Fruit fly (Drosophila melanogaster) whole organism, embryonic: ENCODE results near the gene Nab2.

ENCODE experiments used
- Abd-B ChIP-seq: fragments of 200-800 bp; sonication (Bioruptor generic); optimal IDR thresholded peaks from 2 replicates; lab custom pipeline; 2018; ENCODE audit warnings: missing biosample characterization, mild to moderate bottlenecking, missing genetic modification characterization, moderate library complexity
- Awh ChIP-seq: fragments of 200-800 bp; sonication (Bioruptor generic); IDR thresholded peaks from 2 replicates; pipeline ENCODE4, ENCODE4 v1.3.6; 2022; ENCODE audit warnings: missing biosample characterization, missing genetic modification characterization
- C15 ChIP-seq: fragments of 200-800 bp; sonication (Bioruptor generic); IDR thresholded peaks from 3 replicates; pipeline ENCODE4 v1.3.6; 2022; ENCODE audit warnings: missing biosample characterization, missing genetic modification characterization
- CG10209 ChIP-seq: fragments of 200-800 bp; sonication (Bioruptor generic); optimal IDR thresholded peaks from 3 replicates; lab custom pipeline; 2017; ENCODE audit warnings: missing biosample characterization, mild to moderate bottlenecking, missing genetic modification characterization, missing genetic modification reagents
- CG10267 ChIP-seq: fragments of 200-800 bp; sonication (Bioruptor generic); optimal IDR thresholded peaks from 2 replicates; lab custom pipeline; 2018; ENCODE audit warnings: missing biosample characterization, mild to moderate bottlenecking, missing genetic modification characterization, moderate library complexity
- CG10431 ChIP-seq: fragments of 200-800 bp; sonication (Bioruptor generic); optimal IDR thresholded peaks from 3 replicates; lab custom pipeline; 2018; ENCODE audit warnings: missing biosample characterization, mild to moderate bottlenecking, missing genetic modification characterization
- CG10959 ChIP-seq: fragments of 200-800 bp; sonication (Bioruptor generic); IDR thresholded peaks from 2 replicates; pipeline ENCODE4 v1.3.6; 2022; ENCODE audit warnings: missing biosample characterization, missing genetic modification characterization
- CG11723 ChIP-seq: fragments of 200-800 bp; sonication (Bioruptor generic); optimal IDR thresholded peaks from 2 replicates; lab custom pipeline; 2017; ENCODE audit warnings: missing biosample characterization, mild to moderate bottlenecking, missing genetic modification characterization
- CG12071 ChIP-seq: fragments of 200-800 bp; sonication (Bioruptor generic); optimal IDR thresholded peaks from 3 replicates; lab custom pipeline; 2018; ENCODE audit warnings: missing biosample characterization, mild to moderate bottlenecking, missing genetic modification characterization
- CG12299 ChIP-seq: fragments of 200-800 bp; sonication (Bioruptor generic); optimal IDR thresholded peaks from 2 replicates; lab custom pipeline; 2018; ENCODE audit warnings: missing biosample characterization, mild to moderate bottlenecking, missing genetic modification characterization
- CG1233 ChIP-seq: fragments of 200-800 bp; sonication (Bioruptor generic); optimal IDR thresholded peaks from 4 replicates; lab custom pipeline; 2018; ENCODE audit warnings: missing biosample characterization, mild to moderate bottlenecking, missing genetic modification characterization
- CG13287 ChIP-seq: fragments of 200-800 bp; sonication (Bioruptor generic); IDR thresholded peaks from 2 replicates; pipeline ENCODE4 v1.3.6; 2022; ENCODE audit warnings: missing biosample characterization, missing genetic modification characterization; ENCODE audit not compliant: partially characterized antibody
- CG13424 ChIP-seq: fragments of 200-800 bp; sonication (Bioruptor generic); optimal IDR thresholded peaks from 2 replicates; lab custom pipeline; 2019; ENCODE audit warnings: missing biosample characterization, mild to moderate bottlenecking, missing genetic modification characterization, moderate library complexity
- CG1529 ChIP-seq: fragments of 200-800 bp; sonication (Bioruptor generic); optimal IDR thresholded peaks from 3 replicates; lab custom pipeline; 2018; ENCODE audit warnings: missing biosample characterization, missing genetic modification characterization
- CG15514 ChIP-seq: fragments of 200-800 bp; sonication (Bioruptor generic); optimal IDR thresholded peaks from 3 replicates; lab custom pipeline; 2017; ENCODE audit warnings: missing biosample characterization, missing genetic modification characterization, mild to moderate bottlenecking, moderate library complexity, missing genetic modification reagents
- CG15696 ChIP-seq: fragments of 200-800 bp; sonication (Bioruptor generic); optimal IDR thresholded peaks from 2 replicates; lab custom pipeline; 2019; ENCODE audit warnings: missing biosample characterization, mild to moderate bottlenecking, missing genetic modification characterization, moderate library complexity
- CG2712 ChIP-seq: fragments of 200-800 bp; optimal IDR thresholded peaks from 3 replicates; lab custom pipeline; 2019; ENCODE audit warnings: missing biosample characterization, mild to moderate bottlenecking, missing genetic modification characterization, moderate library complexity
- CG31441 ChIP-seq: fragments of 200-800 bp; sonication (Bioruptor generic); IDR thresholded peaks from 2 replicates; pipeline ENCODE4 v1.3.6; 2022; ENCODE audit warnings: missing biosample characterization, missing genetic modification characterization
- CG3847 ChIP-seq: fragments of 200-800 bp; sonication (Bioruptor generic); IDR thresholded peaks from 2 replicates; pipeline ENCODE4 v1.3.6; 2022; ENCODE audit warnings: missing biosample characterization, missing genetic modification characterization
- CG4404 ChIP-seq: fragments of 200-800 bp; sonication (Bioruptor generic); IDR thresholded peaks from 2 replicates; pipeline ENCODE4 v1.3.6; 2022; ENCODE audit warnings: missing biosample characterization, missing genetic modification characterization
- CG7271 ChIP-seq: fragments of 200-800 bp; sonication (Bioruptor generic); optimal IDR thresholded peaks from 2 replicates; lab custom pipeline; 2018; ENCODE audit warnings: missing biosample characterization, mild to moderate bottlenecking, missing genetic modification characterization, moderate library complexity
- CG7556 ChIP-seq: fragments of 200-800 bp; sonication (Bioruptor generic); optimal IDR thresholded peaks from 2 replicates; lab custom pipeline; 2017; ENCODE audit warnings: missing biosample characterization, mild to moderate bottlenecking, missing genetic modification characterization
- ERR ChIP-seq: fragments of 200-800 bp; sonication (Bioruptor generic); optimal IDR thresholded peaks from 2 replicates; lab custom pipeline; 2016; ENCODE audit warnings: missing biosample characterization, missing genetic modification characterization
- Ets97D ChIP-seq: fragments of 200-800 bp; sonication (Bioruptor generic); optimal IDR thresholded peaks from 3 replicates; lab custom pipeline; 2016; ENCODE audit warnings: missing biosample characterization, missing genetic modification characterization
- HLHmδ ChIP-seq: fragments of 200-800 bp; sonication (Bioruptor generic); optimal IDR thresholded peaks from 2 replicates; lab custom pipeline; 2018; ENCODE audit warnings: missing biosample characterization, mild to moderate bottlenecking, missing genetic modification characterization, moderate library complexity
- Hmr ChIP-seq: fragments of 200-800 bp; sonication (Bioruptor generic); optimal IDR thresholded peaks from 3 replicates; lab custom pipeline; 2017; ENCODE audit warnings: mild to moderate bottlenecking, missing biosample characterization, missing genetic modification reagents, missing genetic modification characterization
- NC2β ChIP-seq: fragments of 200-800 bp; sonication (Bioruptor generic); optimal IDR thresholded peaks from 2 replicates; lab custom pipeline; 2016; ENCODE audit warnings: missing biosample characterization, missing genetic modification characterization
- Pdp1 ChIP-seq, 2 experiments: fragments of 200-800 bp; sonication (Bioruptor generic); optimal IDR thresholded peaks; 3 replicates each; lab custom pipeline; 2016; ENCODE audit warnings: missing biosample characterization in 2 of 2, missing genetic modification characterization in 2 of 2, mild to moderate bottlenecking in 1 of 2, moderate library complexity in 1 of 2
- br ChIP-seq: fragments of >200 bp; optimal IDR thresholded peaks from 2 replicates; lab custom pipeline; 2017
- bsh ChIP-seq, 2 experiments: fragments of 200-800 bp; sonication (Bioruptor generic); optimal IDR thresholded peaks; 2 replicates each; lab custom pipeline; 2017 to 2018; ENCODE audit warnings: mild to moderate bottlenecking in 2 of 2, missing biosample characterization in 2 of 2, missing genetic modification characterization in 2 of 2, moderate library complexity in 1 of 2
- btn ChIP-seq: fragments of 200-800 bp; sonication (Bioruptor generic); optimal IDR thresholded peaks from 2 replicates; lab custom pipeline; 2016; ENCODE audit warnings: missing biosample characterization, missing genetic modification characterization
- caup ChIP-seq: fragments of 200-800 bp; sonication (Bioruptor generic); optimal IDR thresholded peaks from 3 replicates; lab custom pipeline; 2017; ENCODE audit warnings: missing biosample characterization, mild to moderate bottlenecking, missing genetic modification characterization, moderate library complexity; ENCODE audit not compliant: severe bottlenecking
- cwo ChIP-seq: fragments of 200-800 bp; sonication (Bioruptor generic); optimal IDR thresholded peaks from 3 replicates; lab custom pipeline; 2017; ENCODE audit warnings: missing biosample characterization, missing genetic modification characterization, mild to moderate bottlenecking, moderate library complexity, missing genetic modification reagents
- dmrt11E ChIP-seq: fragments of 200-800 bp; sonication (Bioruptor generic); optimal IDR thresholded peaks from 3 replicates; lab custom pipeline; 2018; ENCODE audit warnings: missing biosample characterization, mild to moderate bottlenecking, missing genetic modification characterization, moderate library complexity
- fd96Cb ChIP-seq: fragments of 200-800 bp; sonication (Bioruptor generic); optimal IDR thresholded peaks from 2 replicates; lab custom pipeline; 2018; ENCODE audit warnings: missing biosample characterization, mild to moderate bottlenecking, missing genetic modification characterization, moderate library complexity
- ind ChIP-seq: fragments of 200-800 bp; sonication (Bioruptor generic); optimal IDR thresholded peaks from 3 replicates; lab custom pipeline; 2016; ENCODE audit warnings: missing biosample characterization, missing genetic modification characterization
- nom ChIP-seq: fragments of 200-800 bp; sonication (Bioruptor generic); optimal IDR thresholded peaks from 2 replicates; lab custom pipeline; 2017; ENCODE audit warnings: missing biosample characterization, missing genetic modification characterization, mild to moderate bottlenecking, moderate library complexity, missing genetic modification reagents
- org-1 ChIP-seq: fragments of 200-800 bp; sonication (Bioruptor generic); optimal IDR thresholded peaks from 2 replicates; lab custom pipeline; 2017; ENCODE audit warnings: missing biosample characterization, missing genetic modification characterization
- pita ChIP-seq: fragments of 200-800 bp; sonication (Bioruptor generic); optimal IDR thresholded peaks from 2 replicates; lab custom pipeline; 2017; ENCODE audit warnings: missing biosample characterization, mild to moderate bottlenecking, missing genetic modification characterization
- pnt ChIP-seq: fragments of 200-800 bp; sonication (Bioruptor generic); optimal IDR thresholded peaks from 3 replicates; lab custom pipeline; 2016; ENCODE audit warnings: missing biosample characterization, missing genetic modification characterization
- sc ChIP-seq, 3 experiments: fragments of >200 bp in 2 of 3; fragments of 200-800 bp in 1 of 3; sonication (Bioruptor generic) in 1 of 3; optimal IDR thresholded peaks; 2 replicates in 2 of 3; 3 replicates in 1 of 3; lab custom pipeline; 2017; ENCODE audit warnings: mild to moderate bottlenecking in 1 of 3, missing biosample characterization in 1 of 3, missing genetic modification characterization in 1 of 3, missing genetic modification reagents in 1 of 3
- sim ChIP-seq: fragments of 200-800 bp; sonication (Bioruptor generic); IDR thresholded peaks from 2 replicates; pipeline ENCODE4 v1.3.6; 2022; ENCODE audit warnings: missing biosample characterization, missing genetic modification characterization
- slou ChIP-seq: fragments of 200-800 bp; sonication (Bioruptor generic); optimal IDR thresholded peaks from 3 replicates; lab custom pipeline; 2016; ENCODE audit warnings: missing biosample characterization, missing genetic modification characterization
- so ChIP-seq: fragments of 200-800 bp; sonication (Bioruptor generic); IDR thresholded peaks from 3 replicates; pipeline ENCODE4 v1.3.6; 2022; ENCODE audit warnings: missing biosample characterization, missing genetic modification characterization
- trem ChIP-seq: fragments of 200-800 bp; optimal IDR thresholded peaks from 3 replicates; lab custom pipeline; 2019; ENCODE audit warnings: missing biosample characterization, mild to moderate bottlenecking, missing genetic modification characterization, moderate library complexity
- vfl ChIP-seq: fragments of 200-800 bp; sonication (Bioruptor generic); optimal IDR thresholded peaks from 2 replicates; lab custom pipeline; 2016; ENCODE audit warnings: missing biosample characterization, missing genetic modification characterization
- vnd ChIP-seq: fragments of 200-800 bp; sonication (Bioruptor generic); IDR thresholded peaks from 3 replicates; pipeline ENCODE4 v1.3.6; 2022; ENCODE audit warnings: missing biosample characterization, missing genetic modification characterization; ENCODE audit not compliant: partially characterized antibody
- wek ChIP-seq: fragments of 200-800 bp; sonication (Bioruptor generic); optimal IDR thresholded peaks from 3 replicates; lab custom pipeline; 2018; ENCODE audit warnings: missing biosample characterization, mild to moderate bottlenecking, missing genetic modification characterization, moderate library complexity

Nab2 gene

DNA sequence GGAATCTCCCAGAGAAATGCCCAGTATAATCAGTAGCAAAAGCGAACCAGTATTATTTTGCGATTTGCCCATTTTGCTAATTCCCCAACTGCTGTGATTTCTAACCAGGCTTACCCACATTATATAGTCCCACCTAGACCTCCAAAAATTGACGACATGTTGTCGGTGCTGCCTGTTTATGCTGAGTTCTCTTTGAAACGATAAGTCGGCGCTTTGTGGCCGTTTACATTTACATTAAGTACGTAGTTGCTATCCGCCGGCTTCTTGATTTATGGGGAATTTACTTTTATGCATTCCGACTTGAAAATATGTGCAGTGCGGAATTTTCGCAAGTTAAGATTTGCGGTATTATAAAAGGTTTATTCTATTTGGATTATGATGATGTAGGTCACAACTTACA is 23.9 kb downstream of the Nab2 start, which contains the start of gene CG5715:
TSS of gene CG5715 (minus strand) at position 101 of the 400 bp plus-strand sequence.
- no peak for TF ChIP-seq sim (GFP tag; lab: Robert Waterston, UW)
- TF ChIP-seq Hmr: no peak
- no peak for TF ChIP-seq Abd-B (GFP tag; lab: Kevin White, UChicago)
- TF ChIP-seq cwo (GFP tag; lab: Kevin White, UChicago): no peak
- TF ChIP-seq so: no peak
- TF ChIP-seq slou (GFP tag; lab: Kevin White, UChicago): no peak
- TF ChIP-seq CG3847: no peak
- no peak for TF ChIP-seq pita (GFP tag; lab: Kevin White, UChicago)
- TF ChIP-seq Ets97D (GFP tag; lab: Kevin White, UChicago): no peak
- TF ChIP-seq NC2β: no peak
- no peak for TF ChIP-seq CG11723
- no peak for TF ChIP-seq CG13287 (GFP tag; lab: Robert Waterston, UW)
- TF ChIP-seq fd96Cb (tag; lab: Kevin White, UChicago): no peak
- no peak for TF ChIP-seq CG15514 (GFP tag; lab: Kevin White, UChicago)
- TF ChIP-seq vfl (GFP tag; lab: Kevin White, UChicago): no peak
- TF ChIP-seq br (lab: Kevin White, UChicago): no peak
- TF ChIP-seq caup (GFP tag; lab: Kevin White, UChicago): no peak
- no peak for TF ChIP-seq pnt (GFP tag; lab: Kevin White, UChicago)
- TF ChIP-seq, all 482 proteins: peak for 0

DNA sequence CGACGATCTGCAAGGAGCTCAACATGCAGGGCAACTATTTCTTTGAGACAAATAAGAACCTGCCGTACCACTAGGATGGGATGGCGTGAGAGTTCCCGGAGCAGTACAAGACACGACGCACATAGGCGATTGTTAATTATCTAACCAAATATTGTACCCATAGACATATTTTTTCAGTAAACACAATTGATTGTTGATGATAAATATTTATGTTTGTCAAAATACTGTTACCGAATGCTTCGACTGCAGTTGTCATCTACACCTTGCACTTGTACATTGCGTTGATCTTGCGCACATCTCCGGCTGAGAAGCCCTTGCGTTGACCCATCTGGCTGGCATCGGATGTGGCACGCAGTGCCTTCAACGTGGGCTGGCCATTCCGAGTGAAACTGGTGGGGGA is 25.0 kb downstream of the Nab2 start:
- TF ChIP-seq CG10431 (GFP tag; lab: Kevin White, UChicago): peak; percentile 62
- no peak for TF ChIP-seq so
- peak; percentile 53 for TF ChIP-seq CG1529 (GFP tag; lab: Kevin White, UChicago)
- no peak for TF ChIP-seq sc (optimal IDR thresholded peaks at IDR 0.05; lab: Kevin White, UChicago)
- peak; percentile 10 for TF ChIP-seq sc (GFP tag; optimal IDR thresholded peaks at IDR 0.05; lab: Kevin White, UChicago)
- TF ChIP-seq ERR (GFP tag; lab: Kevin White, UChicago): no peak
- TF ChIP-seq CG10959 (GFP tag; lab: Robert Waterston, UW): no peak
- no peak for TF ChIP-seq CG4404 (GFP tag; lab: Robert Waterston, UW)
- peak; percentile 58; the same call in 1 of the 2 replicates for TF ChIP-seq CG31441 (GFP tag; lab: Robert Waterston, UW)
- TF ChIP-seq trem (tag; lab: Kevin White, UChicago): peak; percentile 50
- TF ChIP-seq Awh (GFP tag; lab: Robert Waterston, UW): 0 out of 2 replicates have a peak, but pooled peaks have one; percentile 28
- TF ChIP-seq CG7271 (tag; lab: Kevin White, UChicago): peak; percentile 34
- no peak for TF ChIP-seq Abd-B (GFP tag; lab: Kevin White, UChicago)
- peak; percentile 66 for TF ChIP-seq dmrt11E (tag; lab: Kevin White, UChicago)
- peak; percentile 4 for TF ChIP-seq CG10209 (GFP tag; lab: Kevin White, UChicago)
- no peak for TF ChIP-seq vnd (GFP tag; lab: Robert Waterston, UW)
- peak; percentile 61 for TF ChIP-seq wek (GFP tag; lab: Kevin White, UChicago)
- peak; percentile 47 for TF ChIP-seq CG12071
- no peak for TF ChIP-seq CG12299 (tag; lab: Kevin White, UChicago)
- TF ChIP-seq ind (GFP tag; lab: Kevin White, UChicago): no peak
- no peak for TF ChIP-seq CG7556 (GFP tag; lab: Kevin White, UChicago)
- peak; percentile 14 for TF ChIP-seq org-1
- no peak for TF ChIP-seq btn
- TF ChIP-seq Pdp1 (GFP tag; optimal IDR thresholded peaks at IDR 0.05; lab: Kevin White, UChicago): peak in 1 of 2 experiments; percentile 5
- peak in 1 of 2 experiments; percentile 84 for TF ChIP-seq bsh (GFP tag; optimal IDR thresholded peaks at IDR 0.05; lab: Kevin White, UChicago)
- TF ChIP-seq nom (GFP tag; lab: Kevin White, UChicago): no peak
- peak; percentile 54 for TF ChIP-seq CG2712 (tag; lab: Kevin White, UChicago)
- TF ChIP-seq CG13424 (tag; lab: Kevin White, UChicago): peak; percentile 28
- TF ChIP-seq C15 (GFP tag; lab: Robert Waterston, UW): no peak
- peak; percentile 30 for TF ChIP-seq CG10267 (tag; lab: Kevin White, UChicago)
- peak; percentile 58 for TF ChIP-seq CG15696
- peak; percentile 46 for TF ChIP-seq CG1233 (GFP tag; lab: Kevin White, UChicago)
- peak; percentile 52 for TF ChIP-seq HLHmδ (GFP tag; lab: Kevin White, UChicago)
